Worm (Caenorhabditis elegans): Measurements from ENCODE around the gene Y57G11B.8.

Gene Y57G11B.8

DNA sequence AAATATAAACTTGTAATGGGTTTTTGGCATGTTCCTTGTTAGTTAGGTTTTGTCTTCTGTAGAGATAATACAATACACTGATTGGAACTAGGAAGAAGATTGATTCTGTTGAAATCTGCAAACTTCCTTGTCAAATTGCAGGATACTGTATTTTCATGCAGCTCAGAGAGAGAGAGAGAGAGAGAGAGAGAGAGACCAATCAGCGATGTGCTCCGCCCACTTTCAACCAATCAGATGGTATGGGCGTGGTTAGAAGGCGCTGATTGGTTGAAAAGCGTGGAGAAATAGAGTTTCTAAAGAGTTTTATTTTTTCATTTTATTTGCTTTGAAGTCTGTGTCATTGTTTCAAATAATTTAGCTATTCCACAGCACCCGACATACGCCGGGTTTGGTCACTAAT lies 31.2 kb downstream of the Y57G11B.8 start:
- TF ChIP-seq aly-2 (tag; optimal IDR thresholded peaks at IDR 0.05) (no peak), ztf-11 (tag; optimal IDR thresholded peaks at IDR 0.05) (no peak), fos-1 (tag; optimal IDR thresholded peaks at IDR 0.05) (no peak), alr-1 (tag; optimal IDR thresholded peaks at IDR 0.05) (no peak), ama-1 (optimal IDR thresholded peaks at IDR 0.05) (no peak), unc-62 (GFP tag; optimal IDR thresholded peaks at IDR 0.05) (no peak), lin-13 (GFP tag; optimal IDR thresholded peaks at IDR 0.05) (no peak)

- no peak for TF ChIP-seq snpc-4 (tag; optimal IDR thresholded peaks at IDR 0.05)
Observed at ce11 chrIV:14542517-14542916, 36.0 kb downstream of the Y57G11B.8 start, which contains the start of gene pals-29. TSS of gene pals-29 (minus strand) at chrIV:14542617.

ce11 chrIV:14536911-14537310 lies 41.6 kb downstream of the Y57G11B.8 start, which contains the start of gene T27E7.5:
TSS of gene T27E7.5 (plus strand) at chrIV:14537163.
- no peak for TF ChIP-seq F13H6.1 (tag; optimal IDR thresholded peaks at IDR 0.05)
- no peak for TF ChIP-seq egl-27 (tag; optimal IDR thresholded peaks at IDR 0.05)
- TF ChIP-seq nhr-77 (tag; optimal IDR thresholded peaks at IDR 0.05): no peak
- no peak for TF ChIP-seq mbf-1 (tag; optimal IDR thresholded peaks at IDR 0.05)
- no peak for TF ChIP-seq nhr-21 (tag; optimal IDR thresholded peaks at IDR 0.05)
- TF ChIP-seq elt-3 (tag; optimal IDR thresholded peaks at IDR 0.05): no peak
- no peak for TF ChIP-seq C34F6.9 (tag; optimal IDR thresholded peaks at IDR 0.05)
- TF ChIP-seq ceh-82 (tag; optimal IDR thresholded peaks at IDR 0.05): no peak
- TF ChIP-seq sma-3 (GFP tag; optimal IDR thresholded peaks at IDR 0.05): no peak
- TF ChIP-seq peb-1 (tag; optimal IDR thresholded peaks at IDR 0.05): no peak
- no peak for TF ChIP-seq nhr-10 (tag; optimal IDR thresholded peaks at IDR 0.05)
- no peak for TF ChIP-seq unc-39 (tag; optimal IDR thresholded peaks at IDR 0.05)
- no peak for TF ChIP-seq aly-2 (tag; optimal IDR thresholded peaks at IDR 0.05)
- no peak for TF ChIP-seq crh-2 (tag; optimal IDR thresholded peaks at IDR 0.05)
- TF ChIP-seq Y55F3AM.14 (GFP tag; optimal IDR thresholded peaks at IDR 0.05): no peak
- TF ChIP-seq alr-1 (tag; optimal IDR thresholded peaks at IDR 0.05): no peak
- no peak for TF ChIP-seq snpc-4 (tag; optimal IDR thresholded peaks at IDR 0.05)
- no peak for TF ChIP-seq lin-39 (tag; optimal IDR thresholded peaks at IDR 0.05)

- no peak for TF ChIP-seq egl-27 (tag; optimal IDR thresholded peaks at IDR 0.05)
- TF ChIP-seq sma-3 (GFP tag; optimal IDR thresholded peaks at IDR 0.05): no peak
- no peak for TF ChIP-seq skn-1 (tag; optimal IDR thresholded peaks at IDR 0.05)
- TF ChIP-seq F13H6.1 (tag; optimal IDR thresholded peaks at IDR 0.05): no peak
Observed at ce11 chrIV:14534967-14535366, 43.5 kb downstream of the Y57G11B.8 start, which contains the start of gene T27E7.4. TSS of gene T27E7.4 (minus strand) at chrIV:14535067.

ce11 chrIV:14532366-14532765 lies 46.1 kb downstream of the Y57G11B.8 start:
- TF ChIP-seq lsy-2 (tag; optimal IDR thresholded peaks at IDR 0.05): no peak
- TF ChIP-seq C34F6.9 (tag; optimal IDR thresholded peaks at IDR 0.05): no peak
- peak; percentile 13 for TF ChIP-seq nhr-129 (tag; optimal IDR thresholded peaks at IDR 0.05)
- TF ChIP-seq peb-1 (tag; optimal IDR thresholded peaks at IDR 0.05): no peak
- no peak for TF ChIP-seq blmp-1 (tag; optimal IDR thresholded peaks at IDR 0.05; ENCODE audit: insufficient read depth)
- TF ChIP-seq ceh-82 (tag; optimal IDR thresholded peaks at IDR 0.05): no peak
- TF ChIP-seq sem-4 (tag; optimal IDR thresholded peaks at IDR 0.05): no peak
- no peak for TF ChIP-seq nhr-23 (tag; optimal IDR thresholded peaks at IDR 0.05)
- TF ChIP-seq nhr-11 (tag; optimal IDR thresholded peaks at IDR 0.05): no peak

DNA sequence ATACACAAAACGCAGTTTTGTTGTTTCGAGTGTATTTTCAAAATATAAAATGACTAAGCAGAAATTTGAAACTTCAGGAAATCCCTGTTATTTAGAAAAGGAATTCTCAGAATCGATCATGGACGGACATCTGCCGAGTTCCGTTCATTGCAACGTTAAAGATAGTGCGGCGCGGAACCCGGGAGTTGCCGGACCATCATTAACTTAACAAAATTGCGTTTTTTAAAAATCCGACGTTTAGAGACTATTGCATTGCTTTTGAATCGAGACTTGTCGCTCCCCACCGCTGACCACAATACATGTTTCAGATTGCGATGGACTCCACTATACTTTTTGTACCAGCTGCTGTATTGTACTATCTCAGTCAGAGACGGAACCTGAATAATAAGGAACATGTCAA lies 48.5 kb downstream of the Y57G11B.8 start:
- TF ChIP-seq mab-5 (tag; optimal IDR thresholded peaks at IDR 0.05) (no peak), F13H6.1 (tag; optimal IDR thresholded peaks at IDR 0.05) (no peak), nhr-237 (tag; optimal IDR thresholded peaks at IDR 0.05) (no peak), nhr-10 (tag; optimal IDR thresholded peaks at IDR 0.05) (no peak), lin-11 (tag; optimal IDR thresholded peaks at IDR 0.05) (no peak), nhr-77 (tag; optimal IDR thresholded peaks at IDR 0.05) (no peak), nhr-11 (tag; optimal IDR thresholded peaks at IDR 0.05) (no peak), ztf-4 (tag; optimal IDR thresholded peaks at IDR 0.05) (no peak), dmd-4 (tag; optimal IDR thresholded peaks at IDR 0.05) (no peak), sma-3 (GFP tag; optimal IDR thresholded peaks at IDR 0.05) (no peak), lin-13 (GFP tag; optimal IDR thresholded peaks at IDR 0.05) (no peak), zag-1 (tag; optimal IDR thresholded peaks at IDR 0.05) (no peak), crh-2 (tag; optimal IDR thresholded peaks at IDR 0.05) (no peak), blmp-1 (tag; optimal IDR thresholded peaks at IDR 0.05; ENCODE audit: insufficient read depth) (no peak), ceh-82 (tag; optimal IDR thresholded peaks at IDR 0.05) (no peak), Y55F3AM.14 (GFP tag; optimal IDR thresholded peaks at IDR 0.05) (no peak), ZK546.5 (tag; optimal IDR thresholded peaks at IDR 0.05) (no peak), gmeb-1 (tag; optimal IDR thresholded peaks at IDR 0.05) (no peak), elt-3 (tag; optimal IDR thresholded peaks at IDR 0.05) (no peak), alr-1 (tag; optimal IDR thresholded peaks at IDR 0.05) (no peak)

Data from whole organism, L2 larva.